Fruit fly (Drosophila melanogaster): ENCODE data around the gene B52.

B52 gene

DNA sequence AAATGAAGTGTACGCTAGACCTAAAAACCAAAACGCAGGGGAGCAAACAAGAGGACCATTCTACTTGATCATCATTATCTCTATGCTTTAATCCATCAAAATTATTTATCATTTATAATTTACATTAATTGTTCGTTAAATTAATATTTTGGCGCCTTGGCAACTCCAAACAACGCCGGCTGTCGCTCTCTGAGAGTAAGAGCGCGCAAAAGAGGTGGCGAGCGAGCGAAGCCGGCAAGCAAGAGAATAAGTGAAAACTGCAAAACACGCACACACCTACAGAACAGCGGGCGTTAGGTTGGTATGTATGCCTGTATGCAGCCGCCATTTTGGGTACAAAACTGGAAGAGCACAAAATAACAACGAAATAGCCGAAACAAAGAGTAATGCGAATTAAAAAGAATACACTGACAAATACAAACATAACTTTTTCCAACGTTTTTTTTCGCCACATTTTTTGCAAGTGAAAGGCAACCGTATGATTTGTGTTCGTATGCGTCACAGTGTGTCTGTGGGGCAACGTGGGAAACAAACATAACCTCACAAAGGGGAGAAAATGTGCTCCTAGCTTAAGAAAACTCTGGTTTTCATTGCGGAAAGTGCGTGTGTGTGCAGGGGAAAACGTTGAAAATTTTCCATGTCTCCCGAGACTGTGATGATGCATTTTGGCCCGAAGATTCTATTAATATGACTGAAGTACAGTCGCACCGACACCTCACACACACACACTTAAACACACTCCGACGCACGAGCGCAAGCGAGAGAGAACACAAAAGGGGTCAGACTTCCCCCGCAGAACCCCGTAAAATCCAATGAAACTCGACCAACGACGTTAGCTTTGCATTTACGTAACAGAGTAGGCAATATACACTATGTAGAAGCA is 16.1 kb upstream of the B52 start (continued):
- no peak for TF ChIP-seq ham (GFP tag; IDR thresholded peaks at IDR 0.05)
- TF ChIP-seq CG5180 (GFP tag; optimal IDR thresholded peaks at IDR 0.05) = no peak
- TF ChIP-seq CG12659 (GFP tag; optimal IDR thresholded peaks at IDR 0.05) = peak; percentile 52
- TF ChIP-seq CG10543 (GFP tag; optimal IDR thresholded peaks at IDR 0.05) = peak; percentile 19
- no peak for TF ChIP-seq CG42726 (GFP tag; IDR thresholded peaks at IDR 0.05; ENCODE audit: partially characterized antibody)
- TF ChIP-seq pan (optimal IDR thresholded peaks at IDR 0.05) = no peak
- TF ChIP-seq pan (GFP tag; optimal IDR thresholded peaks at IDR 0.05 in 1 of 2, IDR thresholded peaks at IDR 0.05 in 1 of 2) = peak in 1 of 2 experiments; percentile 55
- TF ChIP-seq CG17568 (GFP tag; optimal IDR thresholded peaks at IDR 0.05) = peak; percentile 63
- no peak for TF ChIP-seq kni (GFP tag; optimal IDR thresholded peaks at IDR 0.05)
- no peak for TF ChIP-seq Chrac-16 (GFP tag; optimal IDR thresholded peaks at IDR 0.05)
- TF ChIP-seq rib (GFP tag; IDR thresholded peaks at IDR 0.05) = 0 out of 2 replicates have a peak, but pooled peaks have one; percentile 12
- TF ChIP-seq Xrp1 (GFP tag; IDR thresholded peaks at IDR 0.05) = peak; percentile 59; the same call in 1 of the 2 replicates
- no peak for TF ChIP-seq Dip3 (GFP tag; optimal IDR thresholded peaks at IDR 0.05)
- TF ChIP-seq Hmr (GFP tag; optimal IDR thresholded peaks at IDR 0.05) = no peak
- peak; percentile 22 for TF ChIP-seq az2 (GFP tag; optimal IDR thresholded peaks at IDR 0.05)
- TF ChIP-seq onecut (GFP tag; IDR thresholded peaks at IDR 0.05) = peak; percentile 44
- no peak for TF ChIP-seq B-H2 (GFP tag; optimal IDR thresholded peaks at IDR 0.05)
- TF ChIP-seq slou (GFP tag; optimal IDR thresholded peaks at IDR 0.05) = no peak
- no peak for TF ChIP-seq Bgb (GFP tag; IDR thresholded peaks at IDR 0.05; ENCODE audit: partially characterized antibody)
- TF ChIP-seq YL-1 (GFP tag; optimal IDR thresholded peaks at IDR 0.05) = peak; percentile 83
- TF ChIP-seq cato (GFP tag; optimal IDR thresholded peaks at IDR 0.05; ENCODE audit: borderline replicate concordance) = no peak
- TF ChIP-seq Neu2 (GFP tag; optimal IDR thresholded peaks at IDR 0.05; ENCODE audit: borderline replicate concordance) = peak; percentile 71
- no peak for TF ChIP-seq Gsc (GFP tag; IDR thresholded peaks at IDR 0.05)
- peak; percentile 55 for TF ChIP-seq Drgx (GFP tag; IDR thresholded peaks at IDR 0.05)
- TF ChIP-seq bbx (GFP tag; IDR thresholded peaks at IDR 0.05; ENCODE audit: partially characterized antibody) = no peak
- no peak for TF ChIP-seq CG2129 (GFP tag; IDR thresholded peaks at IDR 0.05; ENCODE audit: partially characterized antibody)
- TF ChIP-seq CG16779 (GFP tag; IDR thresholded peaks at IDR 0.05) = no peak
- TF ChIP-seq CG15011 (GFP tag; optimal IDR thresholded peaks at IDR 0.05) = peak; percentile 8
- TF ChIP-seq PHDP (tag; optimal IDR thresholded peaks at IDR 0.05) = peak; percentile 77
- peak; percentile 88 to 93 for TF ChIP-seq Trl (optimal IDR thresholded peaks at IDR 0.05)
- TF ChIP-seq Trl (GFP tag; optimal IDR thresholded peaks at IDR 0.05) = no peak
- no peak for TF ChIP-seq CG7786 (GFP tag; optimal IDR thresholded peaks at IDR 0.05)
- peak; percentile 8 for TF ChIP-seq CG15479 (GFP tag; optimal IDR thresholded peaks at IDR 0.05)
- TF ChIP-seq CG31388 (GFP tag; optimal IDR thresholded peaks at IDR 0.05) = no peak
- no peak for TF ChIP-seq CG1792 (GFP tag; optimal IDR thresholded peaks at IDR 0.05)
- TF ChIP-seq dpn (GFP tag; optimal IDR thresholded peaks at IDR 0.05) = no peak
- peak; percentile 6 for TF ChIP-seq CG31365 (tag; optimal IDR thresholded peaks at IDR 0.05)
- TF ChIP-seq CG13424 (tag; optimal IDR thresholded peaks at IDR 0.05) = peak; percentile 59
- peak; percentile 17 for TF ChIP-seq CG12769 (tag; optimal IDR thresholded peaks at IDR 0.05)
- TF ChIP-seq Doc2 (GFP tag; IDR thresholded peaks at IDR 0.05) = no peak
- peak; percentile 33; the same call in 1 of the 2 replicates for TF ChIP-seq E2f2 (GFP tag; IDR thresholded peaks at IDR 0.05)
- TF ChIP-seq Deaf1 (tag; optimal IDR thresholded peaks at IDR 0.05) = peak; percentile 63
- no peak for TF ChIP-seq shn (GFP tag; optimal IDR thresholded peaks at IDR 0.05)
- TF ChIP-seq ems (GFP tag; optimal IDR thresholded peaks at IDR 0.05) = peak; percentile 39
- TF ChIP-seq sob (GFP tag; IDR thresholded peaks at IDR 0.05) = 0 out of 2 replicates have a peak, but pooled peaks have one; percentile 6
- TF ChIP-seq CG3995 (GFP tag; optimal IDR thresholded peaks at IDR 0.05) = no peak
- no peak for TF ChIP-seq CG6654 (GFP tag; optimal IDR thresholded peaks at IDR 0.05)
- TF ChIP-seq Hand (GFP tag; optimal IDR thresholded peaks at IDR 0.05) = no peak
- peak; percentile 27 for TF ChIP-seq CG13296 (GFP tag; optimal IDR thresholded peaks at IDR 0.05)
